Fruit fly (Drosophila melanogaster) whole organism: ENCODE data around the gene CG15005.

Experiments
- pan ChIP-seq: fragments of >200 bp; optimal IDR thresholded peaks from 2 replicates; lab custom pipeline; 2017
- usp ChIP-seq: fragments of >200 bp; optimal IDR thresholded peaks from 2 replicates; lab custom pipeline; 2017; ENCODE audit warnings: missing biosample characterization, missing genetic modification characterization, mixed read lengths

DNA sequence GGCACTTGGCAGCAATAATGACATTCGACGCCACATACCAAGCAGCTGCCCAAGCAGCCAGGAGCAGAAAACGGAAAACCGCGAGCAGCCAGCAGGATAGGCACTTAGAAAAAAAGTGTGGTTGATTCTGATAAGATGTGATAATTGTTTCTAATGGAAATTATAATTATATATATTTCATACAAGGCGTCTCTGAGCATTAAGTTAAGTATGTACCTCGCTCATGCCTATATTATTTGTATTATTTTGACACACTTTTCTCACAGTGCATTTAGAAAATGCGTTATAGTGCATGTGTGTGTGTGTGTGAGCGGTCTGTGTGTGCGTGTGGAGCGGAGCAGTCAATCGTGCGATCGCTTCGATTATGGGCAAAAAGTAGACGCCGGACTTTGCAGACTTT is 45.8 kb downstream of the CG15005 start:
- TF ChIP-seq pan (lab: Kevin White, UChicago), result no peak
- TF ChIP-seq usp (GFP tag; lab: Kevin White, UChicago), result no peak
